Fruit fly (Drosophila melanogaster) whole organism, embryonic: ENCODE data around the gene CG10283.

Source experiments
- ATbp ChIP-seq: fragments of 200-800 bp; sonication (Bioruptor generic); optimal IDR thresholded peaks from 2 replicates; lab custom pipeline; 2017; ENCODE audit warnings: missing biosample characterization, mild to moderate bottlenecking, missing genetic modification characterization, missing genetic modification reagents
- CG10209 ChIP-seq: fragments of 200-800 bp; sonication (Bioruptor generic); optimal IDR thresholded peaks from 3 replicates; lab custom pipeline; 2017; ENCODE audit warnings: missing biosample characterization, mild to moderate bottlenecking, missing genetic modification characterization, missing genetic modification reagents
- CG10274 ChIP-seq: fragments of 200-800 bp; sonication (Bioruptor generic); optimal IDR thresholded peaks from 3 replicates; lab custom pipeline; 2017; ENCODE audit warnings: missing biosample characterization, mild to moderate bottlenecking, missing genetic modification characterization
- CG10321 ChIP-seq: fragments of 200-800 bp; sonication (Bioruptor generic); IDR thresholded peaks from 2 replicates; pipeline ENCODE4 v1.3.6; 2022; ENCODE audit warnings: missing biosample characterization, missing genetic modification characterization
- CG11247 ChIP-seq: fragments of 200-800 bp; sonication (Bioruptor generic); IDR thresholded peaks from 2 replicates; pipeline ENCODE4 v1.3.6; 2022; ENCODE audit warnings: missing biosample characterization, missing genetic modification characterization
- CG11504 ChIP-seq: fragments of 200-800 bp; sonication (Bioruptor generic); optimal IDR thresholded peaks from 3 replicates; lab custom pipeline; 2019; ENCODE audit warnings: missing biosample characterization, mild to moderate bottlenecking, missing genetic modification characterization, moderate library complexity
- CG12744 ChIP-seq: fragments of 200-800 bp; sonication (Bioruptor generic); optimal IDR thresholded peaks from 2 replicates; lab custom pipeline; 2016; ENCODE audit warnings: missing biosample characterization, missing genetic modification characterization
- CG13287 ChIP-seq: fragments of 200-800 bp; sonication (Bioruptor generic); IDR thresholded peaks from 2 replicates; pipeline ENCODE4 v1.3.6; 2022; ENCODE audit warnings: missing biosample characterization, missing genetic modification characterization; ENCODE audit not compliant: partially characterized antibody
- CG14050 ChIP-seq: fragments of 200-800 bp; sonication (Bioruptor generic); IDR thresholded peaks from 3 replicates; pipeline ENCODE4 v1.3.6; 2022; ENCODE audit warnings: missing biosample characterization, missing genetic modification characterization
- CG16813 ChIP-seq: fragments of 200-800 bp; sonication (Bioruptor generic); IDR thresholded peaks from 3 replicates; pipeline ENCODE4 v1.3.6; 2022; ENCODE audit warnings: missing biosample characterization, missing genetic modification characterization; ENCODE audit not compliant: partially characterized antibody
- CG30403 ChIP-seq: fragments of 200-800 bp; sonication (Bioruptor generic); optimal IDR thresholded peaks from 3 replicates; lab custom pipeline; 2016; ENCODE audit warnings: missing biosample characterization, missing genetic modification characterization
- CG31365 ChIP-seq: fragments of 200-800 bp; sonication (Bioruptor generic); optimal IDR thresholded peaks from 2 replicates; lab custom pipeline; 2018; ENCODE audit warnings: missing biosample characterization, mild to moderate bottlenecking, missing genetic modification characterization
- CG31388 ChIP-seq: fragments of 200-800 bp; sonication (Bioruptor generic); optimal IDR thresholded peaks from 2 replicates; lab custom pipeline; 2016; ENCODE audit warnings: missing biosample characterization, missing genetic modification characterization
- CG3995 ChIP-seq: fragments of 200-800 bp; sonication (Bioruptor generic); optimal IDR thresholded peaks from 3 replicates; lab custom pipeline; 2016; ENCODE audit warnings: missing biosample characterization, missing genetic modification characterization
- CG42726 ChIP-seq: fragments of 200-800 bp; sonication (Bioruptor generic); IDR thresholded peaks from 2 replicates; pipeline ENCODE4 v1.3.6; 2022; ENCODE audit warnings: missing biosample characterization, missing genetic modification characterization; ENCODE audit not compliant: partially characterized antibody
- CG6813 ChIP-seq: fragments of 200-800 bp; sonication (Bioruptor generic); optimal IDR thresholded peaks from 2 replicates; lab custom pipeline; 2017; ENCODE audit warnings: missing biosample characterization, missing genetic modification characterization, mild to moderate bottlenecking, moderate library complexity, missing genetic modification reagents
- CG6854 ChIP-seq: fragments of 200-800 bp; sonication (Bioruptor generic); optimal IDR thresholded peaks from 3 replicates; lab custom pipeline; 2017; ENCODE audit warnings: missing biosample characterization, mild to moderate bottlenecking, missing genetic modification characterization
- CG7839 ChIP-seq: fragments of 200-800 bp; sonication (Bioruptor generic); optimal IDR thresholded peaks from 3 replicates; lab custom pipeline; 2018; ENCODE audit warnings: missing biosample characterization, mild to moderate bottlenecking, missing genetic modification characterization, moderate library complexity
- CG9876 ChIP-seq: fragments of 200-800 bp; sonication (Bioruptor generic); optimal IDR thresholded peaks from 2 replicates; lab custom pipeline; 2016; ENCODE audit warnings: missing biosample characterization, missing genetic modification characterization
- D ChIP-seq, 2 experiments: fragments of 200-800 bp in 1 of 2; fragments of >200 bp in 1 of 2; sonication (Bioruptor generic) in 1 of 2; optimal IDR thresholded peaks; 2 replicates in 1 of 2; 3 replicates in 1 of 2; lab custom pipeline; 2017; ENCODE audit warnings: mild to moderate bottlenecking in 1 of 2, missing biosample characterization in 1 of 2, missing genetic modification characterization in 1 of 2, missing genetic modification reagents in 1 of 2
- Dip3 ChIP-seq: fragments of 200-800 bp; sonication (Bioruptor generic); optimal IDR thresholded peaks from 3 replicates; lab custom pipeline; 2016; ENCODE audit warnings: missing biosample characterization, missing genetic modification characterization
- Ets65A ChIP-seq: fragments of 200-800 bp; sonication (Bioruptor generic); peaks from one replicate; lab custom pipeline; 2016; ENCODE audit warnings: missing biosample characterization, missing genetic modification characterization
- HHEX ChIP-seq: fragments of 200-800 bp; sonication (Bioruptor generic); optimal IDR thresholded peaks from 3 replicates; lab custom pipeline; 2017; ENCODE audit warnings: missing biosample characterization, mild to moderate bottlenecking, missing genetic modification characterization, missing genetic modification reagents
- HLH4C ChIP-seq: fragments of 200-800 bp; sonication (Bioruptor generic); IDR thresholded peaks from 3 replicates; pipeline ENCODE4 v1.3.6; 2022; ENCODE audit warnings: missing biosample characterization, missing genetic modification characterization; ENCODE audit not compliant: partially characterized antibody
- HmgZ ChIP-seq: fragments of 200-800 bp; sonication (Bioruptor generic); optimal IDR thresholded peaks from 2 replicates; lab custom pipeline; 2018; ENCODE audit warnings: missing biosample characterization, mild to moderate bottlenecking, missing genetic modification characterization
- NfI ChIP-seq: fragments of 200-800 bp; sonication (Bioruptor generic); optimal IDR thresholded peaks from 3 replicates; lab custom pipeline; 2018; ENCODE audit warnings: missing biosample characterization, mild to moderate bottlenecking, missing genetic modification characterization, moderate library complexity
- Opbp ChIP-seq: fragments of 200-800 bp; sonication (Bioruptor generic); IDR thresholded peaks from 3 replicates; pipeline ENCODE4 v1.3.6; 2022; ENCODE audit warnings: missing biosample characterization, missing genetic modification characterization; ENCODE audit not compliant: partially characterized antibody
- PHDP ChIP-seq: fragments of 200-800 bp; sonication (Bioruptor generic); optimal IDR thresholded peaks from 3 replicates; lab custom pipeline; 2018; ENCODE audit warnings: missing biosample characterization, mild to moderate bottlenecking, missing genetic modification characterization, moderate library complexity
- Rfx ChIP-seq: fragments of 200-800 bp; sonication (Bioruptor generic); IDR thresholded peaks from 2 replicates; pipeline ENCODE4 v1.3.6; 2022; ENCODE audit warnings: missing biosample characterization, missing genetic modification characterization
- Side ChIP-seq: fragments of 200-800 bp; sonication (Bioruptor generic); optimal IDR thresholded peaks from 2 replicates; lab custom pipeline; 2016; ENCODE audit warnings: missing biosample characterization, missing genetic modification characterization
- Stat92E ChIP-seq, 3 experiments: fragments of >200 bp in 2 of 3; fragments of 200-800 bp in 1 of 3; sonication (Bioruptor generic) in 1 of 3; optimal IDR thresholded peaks; 2 replicates each; lab custom pipeline; 2017 to 2019; ENCODE audit warnings: missing biosample characterization in 3 of 3, missing genetic modification characterization in 3 of 3, mild to moderate bottlenecking in 1 of 3, moderate library complexity in 1 of 3
- Xbp1 ChIP-seq: fragments of 200-800 bp; sonication (Bioruptor generic); optimal IDR thresholded peaks from 3 replicates; lab custom pipeline; 2016; ENCODE audit warnings: missing biosample characterization, mild to moderate bottlenecking, missing genetic modification characterization
- bab2 ChIP-seq: fragments of 200-800 bp; sonication (Bioruptor generic); optimal IDR thresholded peaks from 2 replicates; lab custom pipeline; 2016; ENCODE audit warnings: missing biosample characterization, missing genetic modification characterization
- btn ChIP-seq: fragments of 200-800 bp; sonication (Bioruptor generic); optimal IDR thresholded peaks from 2 replicates; lab custom pipeline; 2016; ENCODE audit warnings: missing biosample characterization, missing genetic modification characterization
- cas ChIP-seq: fragments of 200-800 bp; sonication (Bioruptor generic); IDR thresholded peaks from 2 replicates; pipeline ENCODE4 v1.3.6; 2022; ENCODE audit warnings: missing biosample characterization, missing genetic modification characterization
- ci ChIP-seq: fragments of 200-800 bp; sonication (Bioruptor generic); IDR thresholded peaks from 3 replicates; pipeline ENCODE4 v1.3.6; 2022; ENCODE audit warnings: missing biosample characterization, missing genetic modification characterization
- crp ChIP-seq, 2 experiments: fragments of 200-800 bp; sonication (Bioruptor generic); optimal IDR thresholded peaks; 2 replicates in 1 of 2; 3 replicates in 1 of 2; lab custom pipeline; 2017; ENCODE audit warnings: missing biosample characterization in 2 of 2, missing genetic modification characterization in 2 of 2, mild to moderate bottlenecking in 1 of 2, moderate library complexity in 1 of 2
- dan ChIP-seq: fragments of 200-800 bp; sonication (Bioruptor generic); IDR thresholded peaks from 2 replicates; pipeline ENCODE4 v1.3.6; 2022; ENCODE audit warnings: missing biosample characterization, missing genetic modification characterization
- dmrt99B ChIP-seq: fragments of 200-800 bp; sonication (Bioruptor generic); optimal IDR thresholded peaks from 2 replicates; lab custom pipeline; 2018; ENCODE audit warnings: missing biosample characterization, mild to moderate bottlenecking, missing genetic modification characterization, moderate library complexity
- ewg ChIP-seq: fragments of 200-800 bp; sonication (Bioruptor generic); optimal IDR thresholded peaks from 3 replicates; lab custom pipeline; 2017; ENCODE audit warnings: mild to moderate bottlenecking, missing biosample characterization, missing genetic modification reagents, missing genetic modification characterization
- grau ChIP-seq: fragments of 200-800 bp; optimal IDR thresholded peaks from 3 replicates; lab custom pipeline; 2019; ENCODE audit warnings: missing biosample characterization, mild to moderate bottlenecking, missing genetic modification characterization, moderate library complexity
- gt ChIP-seq: fragments of 200-800 bp; sonication (Bioruptor generic); IDR thresholded peaks from 2 replicates; pipeline ENCODE4 v1.3.6; 2022; ENCODE audit warnings: missing biosample characterization, missing genetic modification characterization
- knrl ChIP-seq: fragments of 200-800 bp; sonication (Bioruptor generic); IDR thresholded peaks from 3 replicates; pipeline ENCODE4 v1.3.6; 2022; ENCODE audit warnings: missing biosample characterization, missing genetic modification characterization; ENCODE audit not compliant: partially characterized antibody
- phol ChIP-seq: fragments of 200-800 bp; sonication (Bioruptor generic); optimal IDR thresholded peaks from 3 replicates; lab custom pipeline; 2018; ENCODE audit warnings: missing biosample characterization, mild to moderate bottlenecking, missing genetic modification characterization, moderate library complexity
- pnt ChIP-seq: fragments of 200-800 bp; sonication (Bioruptor generic); optimal IDR thresholded peaks from 3 replicates; lab custom pipeline; 2016; ENCODE audit warnings: missing biosample characterization, missing genetic modification characterization
- sna ChIP-seq: fragments of 200-800 bp; sonication (Bioruptor generic); IDR thresholded peaks from 2 replicates; pipeline ENCODE4 v1.3.6; 2022; ENCODE audit warnings: missing biosample characterization, missing genetic modification characterization; ENCODE audit not compliant: partially characterized antibody
- tio ChIP-seq: fragments of 200-800 bp; sonication (Bioruptor generic); optimal IDR thresholded peaks from 2 replicates; lab custom pipeline; 2017; ENCODE audit warnings: missing biosample characterization, missing genetic modification characterization, inconsistent platforms
- wor ChIP-seq: fragments of 200-800 bp; sonication (Bioruptor generic); IDR thresholded peaks from 2 replicates; pipeline ENCODE4 v1.3.6; 2022; ENCODE audit warnings: missing biosample characterization, missing genetic modification characterization
- zfh1 ChIP-seq: fragments of 200-800 bp; sonication (Bioruptor generic); IDR thresholded peaks from 3 replicates; pipeline ENCODE4 v1.3.6; 2022; ENCODE audit warnings: missing biosample characterization, missing genetic modification characterization

Gene CG10283

dm6 chr2L:18441220-18441619, 43.1 kb downstream of the CG10283 start (continued):
- TF ChIP-seq CG11504 (peak; percentile 58), CG7839 (tag; lab: Kevin White, UChicago) (peak; percentile 39), CG10274 (GFP tag; lab: Kevin White, UChicago) (no peak), btn (no peak), HmgZ (tag; lab: Kevin White, UChicago) (peak; percentile 32), dmrt99B (tag; lab: Kevin White, UChicago) (no peak), PHDP (tag; lab: Kevin White, UChicago) (peak; percentile 34), CG30403 (GFP tag; lab: Kevin White, UChicago) (peak; percentile 25), knrl (GFP tag; lab: Robert Waterston, UW) (peak; percentile 65), CG10321 (GFP tag; lab: Robert Waterston, UW) (peak; percentile 15; the same call in 1 of the 2 replicates), phol (tag; lab: Kevin White, UChicago) (peak; percentile 13), CG31388 (GFP tag; lab: Kevin White, UChicago) (no peak), Xbp1 (GFP tag; lab: Kevin White, UChicago) (peak; percentile 35), tio (GFP tag; lab: Kevin White, UChicago) (peak; percentile 4), Stat92E (GFP tag; optimal IDR thresholded peaks at IDR 0.05; lab: Kevin White, UChicago) (no peak), CG9876 (GFP tag; lab: Kevin White, UChicago) (no peak), wor (GFP tag; lab: Robert Waterston, UW) (no peak), ci (GFP tag; lab: Robert Waterston, UW) (no peak), CG13287 (GFP tag; lab: Robert Waterston, UW) (no peak), cas (GFP tag; lab: Robert Waterston, UW) (no peak), CG16813 (peak; percentile 76), NfI (GFP tag; lab: Kevin White, UChicago) (peak; percentile 33), pnt (GFP tag; lab: Kevin White, UChicago) (peak; percentile 18), CG12744 (GFP tag; lab: Kevin White, UChicago) (no peak), CG10209 (GFP tag; lab: Kevin White, UChicago) (no peak), bab2 (GFP tag; lab: Kevin White, UChicago) (no peak), crp (GFP tag; optimal IDR thresholded peaks at IDR 0.05; lab: Kevin White, UChicago) (no peak), HHEX (peak; percentile 13), Dip3 (GFP tag; lab: Kevin White, UChicago) (peak; percentile 33), grau (tag; lab: Kevin White, UChicago) (peak; percentile 33), ewg (no peak), gt (no peak), CG3995 (GFP tag; lab: Kevin White, UChicago) (no peak), HLH4C (GFP tag; lab: Robert Waterston, UW) (peak; percentile 52; the same call in 1 of the 3 replicates), CG14050 (0 out of 3 replicates have a peak, but pooled peaks have one; percentile 10), ATbp (GFP tag; lab: Kevin White, UChicago) (no peak), dan (GFP tag; lab: Robert Waterston, UW) (no peak), zfh1 (GFP tag; lab: Robert Waterston, UW) (peak; percentile 70; the same call in 2 of the 3 replicates), Rfx (GFP tag; lab: Robert Waterston, UW) (peak; percentile 73), CG11247 (peak; percentile 37; the same call in 1 of the 2 replicates), CG6813 (GFP tag; lab: Kevin White, UChicago) (no peak), CG6854 (GFP tag; lab: Kevin White, UChicago) (no peak), sna (GFP tag; lab: Robert Waterston, UW) (no peak), CG42726 (GFP tag; lab: Robert Waterston, UW) (peak; percentile 89), Side (GFP tag; lab: Kevin White, UChicago) (no peak), Opbp (GFP tag; lab: Robert Waterston, UW) (peak; percentile 61; the same call in 1 of the 3 replicates), Ets65A (GFP tag; lab: Kevin White, UChicago) (peak; percentile 52), CG31365 (tag; lab: Kevin White, UChicago) (no peak), D (optimal IDR thresholded peaks at IDR 0.05; lab: Kevin White, UChicago) (no peak), D (GFP tag; optimal IDR thresholded peaks at IDR 0.05; lab: Kevin White, UChicago) (no peak)
